Worm (Caenorhabditis elegans) whole organism, L1 larva: Measurements from ENCODE around the gene dct-17.

Experiments used
- ceh-8 ChIP-seq: fragments of 200-800 bp; sonication (Bioruptor generic); optimal IDR thresholded peaks from 2 replicates; lab custom pipeline; 2018; ENCODE audit warnings: mild to moderate bottlenecking, missing genetic modification characterization, moderate library complexity, missing compliant biosample characterization
- ceh-82 ChIP-seq, 3 experiments: fragments of 150-350 bp in 1 of 3; sonication (generic microtip) in 2 of 3; optimal IDR thresholded peaks; 2 replicates each; lab custom pipeline; 2014 to 2017; ENCODE audit warnings: missing biosample characterization in 3 of 3, missing genetic modification characterization in 3 of 3
- dpl-1 ChIP-seq, 3 experiments: fragments of 150-350 bp in 2 of 3; sonication (generic microtip) in 1 of 3; optimal IDR thresholded peaks; 2 replicates each; lab custom pipeline; 2014 to 2017; ENCODE audit warnings: missing biosample characterization in 3 of 3, missing genetic modification characterization in 3 of 3, missing genetic modification reagents in 3 of 3
- elt-3 ChIP-seq, 6 experiments: fragments of 150-350 bp in 1 of 6; sonication (generic microtip); optimal IDR thresholded peaks; 2 replicates each; lab custom pipeline; 2017 to 2018; ENCODE audit warnings: missing biosample characterization in 6 of 6, missing genetic modification characterization in 6 of 6, inconsistent platforms in 1 of 6
- fkh-8 ChIP-seq: sonication (generic microtip); optimal IDR thresholded peaks from 2 replicates; lab custom pipeline; 2016; ENCODE audit warnings: mild to moderate bottlenecking, missing genetic modification characterization, missing compliant biosample characterization
- fos-1 ChIP-seq: fragments of 150-350 bp; optimal IDR thresholded peaks from 2 replicates; lab custom pipeline; 2014; ENCODE audit warnings: missing biosample characterization, missing genetic modification characterization
- hpl-2 ChIP-seq: fragments of 150-350 bp; optimal IDR thresholded peaks from 2 replicates; lab custom pipeline; 2014; ENCODE audit warnings: missing biosample characterization, missing genetic modification reagents, missing genetic modification characterization
- jun-1 ChIP-seq: fragments of 150-350 bp; optimal IDR thresholded peaks from 2 replicates; lab custom pipeline; 2014; ENCODE audit warnings: missing biosample characterization, missing genetic modification reagents, missing genetic modification characterization
- mef-2 ChIP-seq: fragments of 150-350 bp; optimal IDR thresholded peaks from 2 replicates; lab custom pipeline; 2014; ENCODE audit warnings: missing biosample characterization, missing genetic modification characterization
- nhr-11 ChIP-seq: fragments of 150-350 bp; optimal IDR thresholded peaks from 2 replicates; lab custom pipeline; 2014; ENCODE audit warnings: missing biosample characterization, missing genetic modification characterization
- nhr-71 ChIP-seq: sonication (generic microtip); optimal IDR thresholded peaks from 2 replicates; lab custom pipeline; 2016; ENCODE audit warnings: mild to moderate bottlenecking, missing genetic modification characterization, moderate library complexity, missing compliant biosample characterization
- sox-4 ChIP-seq: sonication (generic microtip); optimal IDR thresholded peaks from 2 replicates; lab custom pipeline; 2016; ENCODE audit warnings: missing genetic modification characterization, missing compliant biosample characterization
- unc-62 ChIP-seq: fragments of 150-350 bp; optimal IDR thresholded peaks from 2 replicates; lab custom pipeline; 2014; ENCODE audit warnings: missing biosample characterization, missing genetic modification reagents, missing genetic modification characterization

DNA sequence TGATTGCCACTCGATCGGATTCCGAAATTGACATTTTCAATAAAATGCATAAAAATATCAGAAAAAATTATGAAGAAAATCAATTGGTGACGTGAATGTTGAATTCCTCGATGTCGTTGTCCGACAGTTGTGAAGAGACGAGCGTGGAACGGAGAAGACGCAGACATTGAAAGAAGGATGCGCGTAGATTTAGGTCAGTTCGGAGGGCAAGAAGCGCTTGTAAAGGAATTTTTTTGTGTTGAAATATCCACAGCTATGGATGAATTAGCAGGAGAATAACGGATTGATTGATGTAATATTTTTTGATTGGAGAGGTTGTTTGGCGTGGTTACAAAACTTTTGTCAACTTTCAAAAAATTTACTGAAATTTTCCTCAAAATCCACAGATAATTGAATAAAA lies 37.8 kb upstream of the dct-17 start, which contains the start of gene F20G2.3:
- no peak for TF ChIP-seq fos-1 (tag; lab: Kevin White, UChicago)
- no peak for TF ChIP-seq nhr-71
- no peak for TF ChIP-seq sox-4 (tag; lab: Kevin White, UChicago)
- no peak for TF ChIP-seq hpl-2 (GFP tag; lab: Kevin White, UChicago)
- no peak for TF ChIP-seq ceh-82 (tag; optimal IDR thresholded peaks at IDR 0.05; lab: Kevin White, UChicago)
- no peak for TF ChIP-seq nhr-11 (tag; lab: Kevin White, UChicago)
- no peak for TF ChIP-seq elt-3 (tag; optimal IDR thresholded peaks at IDR 0.05; lab: Kevin White, UChicago)
- no peak for TF ChIP-seq fkh-8 (tag; lab: Kevin White, UChicago)
- no peak for TF ChIP-seq mef-2
- TF ChIP-seq dpl-1 (GFP tag; optimal IDR thresholded peaks at IDR 0.05; lab: Kevin White, UChicago) = no peak
- TF ChIP-seq jun-1 (tag; lab: Kevin White, UChicago) = no peak
- no peak for TF ChIP-seq unc-62 (GFP tag; lab: Kevin White, UChicago)
- TF ChIP-seq ceh-8 (GFP tag; lab: Kevin White, UChicago) = no peak
